Worm (Caenorhabditis elegans): Measurements from ENCODE around the gene Y48C3A.20.

DNA sequence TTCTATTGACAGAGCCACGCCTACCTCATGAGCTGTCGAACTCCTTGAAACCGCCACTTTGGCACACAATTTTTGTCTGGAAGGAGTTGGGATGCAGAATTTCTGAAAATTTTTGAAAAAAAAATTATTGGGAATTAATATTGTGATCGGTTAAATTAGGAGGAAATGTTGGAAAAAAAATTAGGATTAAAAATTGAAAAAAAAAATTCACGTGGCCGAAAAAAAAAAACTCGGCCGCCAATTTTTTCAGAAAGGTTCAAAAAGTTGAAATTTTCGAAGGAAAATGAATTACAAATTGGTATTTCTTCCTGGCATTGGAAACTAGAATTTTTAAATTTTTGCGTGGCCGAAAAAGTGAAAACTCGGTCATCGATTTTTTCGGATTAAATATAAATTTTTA lies 13.3 kb upstream of the Y48C3A.20 start, which contains the start of gene dmsr-3:
- TF ChIP-seq ztf-23 (GFP tag; IDR thresholded peaks at IDR 0.05) (no peak), flt-1 (GFP tag; IDR thresholded peaks at IDR 0.05) (no peak), T22C8.4 (GFP tag; IDR thresholded peaks at IDR 0.05) (no peak), klf-2 (GFP tag; conservative IDR thresholded peaks at IDR 0.05) (no peak), cog-1 (tag; optimal IDR thresholded peaks at IDR 0.05) (no peak), ztf-29 (GFP tag; IDR thresholded peaks at IDR 0.05) (no peak), med-1 (GFP tag; optimal IDR thresholded peaks at IDR 0.05; ENCODE audit: insufficient read depth) (no peak), ref-1 (GFP tag; conservative IDR thresholded peaks at IDR 0.05) (no peak), tab-1 (GFP tag; IDR thresholded peaks at IDR 0.05) (no peak)

Data from whole organism, midembryonic.